Worm (Caenorhabditis elegans): ENCODE data around the gene gei-15.
"Not testable (repeated sequence)": the region's sequence is repeated elsewhere in the genome, so short reads cannot be mapped to it uniquely, and the experiment has no call there.

The gei-15 gene

DNA sequence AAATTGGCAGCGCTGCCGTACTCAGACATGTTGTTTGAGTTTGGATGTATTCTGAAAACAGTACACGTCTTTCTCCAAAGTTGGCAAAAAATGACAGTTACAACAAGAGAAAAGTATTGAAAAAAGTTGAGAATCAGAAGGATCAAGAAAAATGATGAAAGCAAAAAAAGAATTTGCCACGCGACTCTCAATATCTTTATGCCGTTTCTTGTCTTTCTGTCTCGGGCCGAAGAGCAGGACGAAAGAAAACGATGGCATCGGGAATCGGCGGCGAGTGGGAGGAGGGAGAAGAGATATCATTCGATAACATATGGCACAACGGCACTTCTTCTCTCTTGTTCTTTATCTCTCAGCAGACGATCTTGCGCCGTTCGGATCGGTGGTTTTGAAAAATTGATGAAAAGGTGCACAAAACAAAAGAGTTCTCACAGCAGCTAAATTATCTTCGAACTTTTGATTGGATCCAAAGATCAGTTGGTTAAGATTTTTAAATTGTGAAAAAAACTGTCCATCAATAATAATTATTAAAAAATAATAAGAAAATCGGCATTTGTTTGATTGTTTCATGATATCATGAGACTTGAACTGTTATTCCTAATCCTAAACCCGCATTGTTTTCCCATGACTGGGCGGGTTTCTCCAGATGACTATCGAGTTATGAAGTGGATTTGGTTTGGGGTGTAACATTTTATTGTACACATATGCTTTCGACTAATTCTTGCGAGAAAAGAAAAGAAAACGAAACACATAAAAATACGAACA is at the start of gene gei-15:
TSS of gene gei-15 (minus strand) at position 51 of the 762 bp plus-strand sequence.
- TF ChIP-seq lin-15B (tag; optimal IDR thresholded peaks at IDR 0.05) (no peak), nhr-43 (tag; optimal IDR thresholded peaks at IDR 0.05; ENCODE audit: poor library complexity, severe bottlenecking) (no peak), nfya-1 (tag; optimal IDR thresholded peaks at IDR 0.05; ENCODE audit: insufficient read depth) (no peak), nhr-12 (tag; optimal IDR thresholded peaks at IDR 0.05) (no peak), R02D3.7 (tag; optimal IDR thresholded peaks at IDR 0.05) (no peak), nhr-23 (tag; optimal IDR thresholded peaks at IDR 0.05) (no peak), nhr-67 (tag; optimal IDR thresholded peaks at IDR 0.05) (no peak), daf-12 (tag; optimal IDR thresholded peaks at IDR 0.05) (no peak)

ce11 chrX:6868669-6869068 is 45.6 kb upstream of the gei-15 start, which contains the start of gene C53B7.6:
TSS of gene C53B7.6 (minus strand) at chrX:6868769.
- not testable (repeated sequence) for TF ChIP-seq ceh-9, daf-12, hmg-11 (tag; optimal IDR thresholded peaks at IDR 0.05)

ce11 chrX:6867707-6868106 is 44.6 kb upstream of the gei-15 start:
- TF ChIP-seq ama-1 (optimal IDR thresholded peaks at IDR 0.05) (no peak), lsy-12 (tag; optimal IDR thresholded peaks at IDR 0.05) (peak; percentile 66), pha-4 (tag; optimal IDR thresholded peaks at IDR 0.05) (no peak), nhr-237 (tag; optimal IDR thresholded peaks at IDR 0.05) (no peak), nhr-23 (tag; optimal IDR thresholded peaks at IDR 0.05) (peak; percentile 17), elt-3 (tag; optimal IDR thresholded peaks at IDR 0.05) (no peak), jun-1 (tag; optimal IDR thresholded peaks at IDR 0.05) (no peak), hmg-11 (tag; optimal IDR thresholded peaks at IDR 0.05) (peak; percentile 58), sea-2 (GFP tag; optimal IDR thresholded peaks at IDR 0.05) (no peak), egl-5 (tag; optimal IDR thresholded peaks at IDR 0.05) (no peak), lin-39 (tag; optimal IDR thresholded peaks at IDR 0.05) (peak; percentile 48), nhr-77 (tag; optimal IDR thresholded peaks at IDR 0.05) (no peak), nhr-25 (tag; optimal IDR thresholded peaks at IDR 0.05) (peak; percentile 59), nhr-67 (tag; optimal IDR thresholded peaks at IDR 0.05) (no peak), ceh-82 (tag; optimal IDR thresholded peaks at IDR 0.05) (no peak), nhr-43 (tag; optimal IDR thresholded peaks at IDR 0.05; ENCODE audit: poor library complexity, severe bottlenecking) (peak; percentile 79), elt-2 (tag; optimal IDR thresholded peaks at IDR 0.05) (peak; percentile 52), ztf-11 (tag; optimal IDR thresholded peaks at IDR 0.05) (no peak), ceh-28 (tag; optimal IDR thresholded peaks at IDR 0.05) (no peak), fkh-2 (tag; optimal IDR thresholded peaks at IDR 0.05) (no peak), pqm-1 (tag; optimal IDR thresholded peaks at IDR 0.05) (peak; percentile 52), snpc-4 (tag; optimal IDR thresholded peaks at IDR 0.05) (no peak), ceh-9 (tag; optimal IDR thresholded peaks at IDR 0.05) (no peak), mml-1 (tag; optimal IDR thresholded peaks at IDR 0.05) (no peak), nfya-1 (tag; optimal IDR thresholded peaks at IDR 0.05; ENCODE audit: insufficient read depth) (no peak), tbx-2 (tag; optimal IDR thresholded peaks at IDR 0.05) (peak; percentile 63), unc-39 (tag; optimal IDR thresholded peaks at IDR 0.05) (no peak), daf-12 (tag; optimal IDR thresholded peaks at IDR 0.05) (no peak), fkh-10 (GFP tag; optimal IDR thresholded peaks at IDR 0.05) (no peak), aly-2 (tag; optimal IDR thresholded peaks at IDR 0.05) (no peak), mdl-1 (tag; optimal IDR thresholded peaks at IDR 0.05) (no peak), nhr-76 (tag; optimal IDR thresholded peaks at IDR 0.05) (no peak), nhr-28 (tag; optimal IDR thresholded peaks at IDR 0.05) (no peak), ztf-4 (tag; optimal IDR thresholded peaks at IDR 0.05) (peak; percentile 9), eor-1 (tag; optimal IDR thresholded peaks at IDR 0.05) (no peak), zag-1 (tag; optimal IDR thresholded peaks at IDR 0.05) (no peak)
